Fruit fly (Drosophila melanogaster): ENCODE results near the gene Ssdp.
A peak's percentile ranks its signal among the peaks of the same experiment; 100 is the strongest.

dm6 chr3R:18196991-18197801 lies 2.2 kb downstream of the Ssdp start:
- TF ChIP-seq CG7045 (GFP tag; optimal IDR thresholded peaks at IDR 0.05): peak; percentile 45
- TF ChIP-seq cnc (optimal IDR thresholded peaks at IDR 0.05): no peak
- TF ChIP-seq CG12768 (GFP tag; optimal IDR thresholded peaks at IDR 0.05): peak; percentile 7
- TF ChIP-seq CG5204 (GFP tag; optimal IDR thresholded peaks at IDR 0.05): peak; percentile 68
- TF ChIP-seq ovo (GFP tag; optimal IDR thresholded peaks at IDR 0.05): peak; percentile 83
- TF ChIP-seq CG14711 (tag; optimal IDR thresholded peaks at IDR 0.05): peak; percentile 23
- TF ChIP-seq toe (GFP tag; optimal IDR thresholded peaks at IDR 0.05): peak; percentile 66
- peak; percentile 29 for TF ChIP-seq CG33017 (tag; optimal IDR thresholded peaks at IDR 0.05)
- TF ChIP-seq bab1 (GFP tag; optimal IDR thresholded peaks at IDR 0.05): peak; percentile 61
- TF ChIP-seq Clk (GFP tag; optimal IDR thresholded peaks at IDR 0.05): no peak
- TF ChIP-seq kay (GFP tag; ENCODE audit: borderline replicate concordance): no peak
- peak; percentile 46 for TF ChIP-seq CG7101 (tag; optimal IDR thresholded peaks at IDR 0.05)
